Comparison of ENCODE assay signal across 1 fruit fly cellular context in the genomic region with DNA sequence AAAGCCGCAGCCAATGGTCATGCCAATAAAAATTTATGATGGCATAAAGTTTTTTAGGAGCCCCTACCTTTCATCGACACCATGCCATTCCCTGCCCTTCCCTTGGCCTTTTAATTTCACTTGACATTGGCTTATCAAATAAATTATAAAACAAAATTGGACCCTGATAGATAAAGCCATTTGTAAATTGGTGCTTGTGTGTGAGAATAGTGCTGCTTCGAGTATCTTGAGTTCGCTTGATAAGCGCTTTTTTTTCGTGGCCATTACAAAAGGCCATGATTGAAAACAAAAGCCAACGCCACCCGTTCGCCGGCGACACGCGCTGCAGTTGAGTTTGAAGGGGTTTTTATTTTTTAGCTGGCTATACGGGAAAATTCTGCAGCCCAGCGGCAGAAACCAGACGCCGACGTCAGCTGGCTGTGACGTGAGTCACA.
A peak's percentile ranks its signal among the peaks of the same experiment; 100 is the strongest.
TF ChIP-seq lines count a peak whose summit lies in the region.

No protein-coding gene starts in this region.

TF ChIP-seq in whole organism, embryonic, 481 proteins besides CTCF, POLR2A, EP300 and RAD21 (continued from another document and continues in another):
- no peak for TF ChIP-seq sd (tag; optimal IDR thresholded peaks at IDR 0.05; lab: Kevin White, UChicago)
- TF ChIP-seq dimm (GFP tag; IDR thresholded peaks at IDR 0.05; lab: Robert Waterston, UW), result no peak
- TF ChIP-seq H2.0 (GFP tag; IDR thresholded peaks at IDR 0.05; lab: Robert Waterston, UW), result no peak
- TF ChIP-seq CG4404 (GFP tag; IDR thresholded peaks at IDR 0.05; lab: Robert Waterston, UW), result no peak
- no peak for TF ChIP-seq Ssrp (tag; optimal IDR thresholded peaks at IDR 0.05; lab: Kevin White, UChicago)
- no peak for TF ChIP-seq Doc2 (GFP tag; IDR thresholded peaks at IDR 0.05; lab: Robert Waterston, UW)
- TF ChIP-seq CG7839 (tag; optimal IDR thresholded peaks at IDR 0.05; lab: Kevin White, UChicago), result no peak
- TF ChIP-seq CG32532 (GFP tag; IDR thresholded peaks at IDR 0.05; lab: Robert Waterston, UW), result peak; percentile 56
- TF ChIP-seq CG11560 (tag; IDR thresholded peaks at IDR 0.05; lab: Robert Waterston, UW), result no peak
- TF ChIP-seq Hr39 (optimal IDR thresholded peaks at IDR 0.05; lab: Kevin White, UChicago), result no peak
- no peak for TF ChIP-seq nom (GFP tag; optimal IDR thresholded peaks at IDR 0.05; lab: Kevin White, UChicago)
- TF ChIP-seq CG10959 (GFP tag; IDR thresholded peaks at IDR 0.05; lab: Robert Waterston, UW), result no peak
- peak; percentile 51 for TF ChIP-seq CG2678 (tag; optimal IDR thresholded peaks at IDR 0.05; lab: Kevin White, UChicago)
- no peak for TF ChIP-seq sob (GFP tag; IDR thresholded peaks at IDR 0.05; lab: Robert Waterston, UW)
- peak; percentile 68 for TF ChIP-seq mirr (GFP tag; optimal IDR thresholded peaks at IDR 0.05; lab: Kevin White, UChicago)
- no peak for TF ChIP-seq zfh1 (GFP tag; IDR thresholded peaks at IDR 0.05; lab: Robert Waterston, UW)
- TF ChIP-seq CG18599 (GFP tag; optimal IDR thresholded peaks at IDR 0.05; lab: Kevin White, UChicago), result no peak
- no peak for TF ChIP-seq CG7357 (GFP tag; IDR thresholded peaks at IDR 0.05; lab: Robert Waterston, UW)
- TF ChIP-seq sug (tag; optimal IDR thresholded peaks at IDR 0.05; lab: Kevin White, UChicago), result peak; percentile 85
- 0 out of 2 replicates have a peak, but pooled peaks have one; percentile 9 for TF ChIP-seq Adf1 (GFP tag; IDR thresholded peaks at IDR 0.05; lab: Robert Waterston, UW)
- TF ChIP-seq Med (GFP tag; lab: Kevin White, UChicago), result peak; percentile 73
- TF ChIP-seq tio (GFP tag; optimal IDR thresholded peaks at IDR 0.05; lab: Kevin White, UChicago), result no peak
- no peak for TF ChIP-seq CG2202 (tag; optimal IDR thresholded peaks at IDR 0.05; lab: Kevin White, UChicago)
- TF ChIP-seq Drgx (GFP tag; IDR thresholded peaks at IDR 0.05; lab: Robert Waterston, UW), result no peak
- TF ChIP-seq lov (optimal IDR thresholded peaks at IDR 0.05; lab: Kevin White, UChicago), result no peak
- no peak for TF ChIP-seq lov (GFP tag; IDR thresholded peaks at IDR 0.05; lab: Robert Waterston, UW)
- TF ChIP-seq CG13123 (GFP tag; optimal IDR thresholded peaks at IDR 0.05; lab: Kevin White, UChicago), result no peak
- TF ChIP-seq CG33557 (GFP tag; optimal IDR thresholded peaks at IDR 0.05; lab: Kevin White, UChicago), result no peak
- TF ChIP-seq CG12155 (GFP tag; optimal IDR thresholded peaks at IDR 0.05; lab: Kevin White, UChicago), result no peak
- TF ChIP-seq grn (GFP tag; optimal IDR thresholded peaks at IDR 0.05; lab: Kevin White, UChicago), result no peak
- no peak for TF ChIP-seq Elba2 (GFP tag; optimal IDR thresholded peaks at IDR 0.05; lab: Kevin White, UChicago)
- TF ChIP-seq sna (GFP tag; IDR thresholded peaks at IDR 0.05; lab: Robert Waterston, UW; ENCODE audit: partially characterized antibody), result no peak
- TF ChIP-seq twi (tag; optimal IDR thresholded peaks at IDR 0.05; lab: Kevin White, UChicago), result no peak
- TF ChIP-seq CG7928 (GFP tag; optimal IDR thresholded peaks at IDR 0.05; lab: Kevin White, UChicago), result no peak
- TF ChIP-seq YL-1 (GFP tag; optimal IDR thresholded peaks at IDR 0.05; lab: Kevin White, UChicago), result no peak
- TF ChIP-seq CG15514 (GFP tag; optimal IDR thresholded peaks at IDR 0.05; lab: Kevin White, UChicago), result no peak
- no peak for TF ChIP-seq CG4617 (GFP tag; optimal IDR thresholded peaks at IDR 0.05; lab: Kevin White, UChicago; ENCODE audit: borderline replicate concordance)
- no peak for TF ChIP-seq CG18476 (GFP tag; optimal IDR thresholded peaks at IDR 0.05; lab: Kevin White, UChicago)
- TF ChIP-seq sim (GFP tag; IDR thresholded peaks at IDR 0.05; lab: Robert Waterston, UW), result no peak
- TF ChIP-seq CG4328 (GFP tag; optimal IDR thresholded peaks at IDR 0.05; lab: Kevin White, UChicago), result peak; percentile 3
- no peak for TF ChIP-seq CG11085 (GFP tag; IDR thresholded peaks at IDR 0.05; lab: Robert Waterston, UW)
- TF ChIP-seq CG12391 (tag; optimal IDR thresholded peaks at IDR 0.05; lab: Kevin White, UChicago), result no peak
- TF ChIP-seq CG32772 (GFP tag; IDR thresholded peaks at IDR 0.05; lab: Robert Waterston, UW), result no peak
- no peak for TF ChIP-seq CG1233 (GFP tag; optimal IDR thresholded peaks at IDR 0.05; lab: Kevin White, UChicago)
- 0 out of 2 replicates have a peak, but pooled peaks have one; percentile 14 for TF ChIP-seq CG14441 (GFP tag; IDR thresholded peaks at IDR 0.05; lab: Robert Waterston, UW)
- 0 out of 2 replicates have a peak, but pooled peaks have one; percentile 45 for TF ChIP-seq GATAe (GFP tag; conservative IDR thresholded peaks at IDR 0.05; lab: Robert Waterston, UW)
- TF ChIP-seq CG17912 (GFP tag; optimal IDR thresholded peaks at IDR 0.05; lab: Kevin White, UChicago), result no peak
- TF ChIP-seq CG3065 (GFP tag; optimal IDR thresholded peaks at IDR 0.05; lab: Kevin White, UChicago), result no peak
- peak in 1 of 2 experiments; percentile 61 for TF ChIP-seq Hr78 (GFP tag; optimal IDR thresholded peaks at IDR 0.05; lab: Kevin White, UChicago)
- TF ChIP-seq Atf6 (GFP tag; IDR thresholded peaks at IDR 0.05; lab: Robert Waterston, UW), result no peak
- TF ChIP-seq trem (tag; optimal IDR thresholded peaks at IDR 0.05; lab: Kevin White, UChicago), result no peak
- TF ChIP-seq Nf-YC (tag; optimal IDR thresholded peaks at IDR 0.05; lab: Kevin White, UChicago), result peak; percentile 35
- TF ChIP-seq lbe (GFP tag; optimal IDR thresholded peaks at IDR 0.05; lab: Kevin White, UChicago), result no peak
- TF ChIP-seq HmgZ (tag; optimal IDR thresholded peaks at IDR 0.05; lab: Kevin White, UChicago), result no peak
- TF ChIP-seq CG13624 (GFP tag; optimal IDR thresholded peaks at IDR 0.05; lab: Kevin White, UChicago), result no peak
- TF ChIP-seq CG6765 (GFP tag; optimal IDR thresholded peaks at IDR 0.05; lab: Kevin White, UChicago), result no peak
- TF ChIP-seq CG12744 (GFP tag; optimal IDR thresholded peaks at IDR 0.05; lab: Kevin White, UChicago), result no peak
- TF ChIP-seq dan (GFP tag; IDR thresholded peaks at IDR 0.05; lab: Robert Waterston, UW), result no peak
- TF ChIP-seq mam (GFP tag; optimal IDR thresholded peaks at IDR 0.05; lab: Kevin White, UChicago), result no peak
- TF ChIP-seq MESR4 (GFP tag; optimal IDR thresholded peaks at IDR 0.05; lab: Kevin White, UChicago), result no peak
- no peak for TF ChIP-seq CG17802 (tag; optimal IDR thresholded peaks at IDR 0.05; lab: Kevin White, UChicago)
- no peak for TF ChIP-seq Dad (GFP tag; optimal IDR thresholded peaks at IDR 0.05; lab: Kevin White, UChicago)
- TF ChIP-seq CG7786 (GFP tag; optimal IDR thresholded peaks at IDR 0.05; lab: Kevin White, UChicago), result no peak
- no peak for TF ChIP-seq maf-S (GFP tag; optimal IDR thresholded peaks at IDR 0.05; lab: Kevin White, UChicago)
- no peak for TF ChIP-seq NK7.1 (GFP tag; optimal IDR thresholded peaks at IDR 0.05; lab: Kevin White, UChicago)
- no peak for TF ChIP-seq CG17829 (tag; optimal IDR thresholded peaks at IDR 0.05; lab: Kevin White, UChicago)
- TF ChIP-seq HLH3B (GFP tag; IDR thresholded peaks at IDR 0.05; lab: Robert Waterston, UW), result no peak
- no peak for TF ChIP-seq chif (GFP tag; optimal IDR thresholded peaks at IDR 0.05; lab: Kevin White, UChicago)
- no peak for TF ChIP-seq sr (GFP tag; IDR thresholded peaks at IDR 0.05; lab: Robert Waterston, UW)
- no peak for TF ChIP-seq zfh2 (GFP tag; optimal IDR thresholded peaks at IDR 0.05; lab: Kevin White, UChicago)
- TF ChIP-seq CG14860 (GFP tag; IDR thresholded peaks at IDR 0.05; lab: Robert Waterston, UW; ENCODE audit: partially characterized antibody), result no peak
- TF ChIP-seq CG42726 (GFP tag; IDR thresholded peaks at IDR 0.05; lab: Robert Waterston, UW; ENCODE audit: partially characterized antibody), result no peak
- no peak for TF ChIP-seq Max (GFP tag; optimal IDR thresholded peaks at IDR 0.05; lab: Kevin White, UChicago)
- TF ChIP-seq ham (GFP tag; IDR thresholded peaks at IDR 0.05; lab: Robert Waterston, UW), result no peak
- peak; percentile 94 for TF ChIP-seq exex (tag; optimal IDR thresholded peaks at IDR 0.05; lab: Kevin White, UChicago)
- TF ChIP-seq CG32767 (GFP tag; IDR thresholded peaks at IDR 0.05; lab: Robert Waterston, UW), result no peak
- TF ChIP-seq TFAM (GFP tag; optimal IDR thresholded peaks at IDR 0.05; lab: Kevin White, UChicago), result no peak
- TF ChIP-seq CG10274 (GFP tag; optimal IDR thresholded peaks at IDR 0.05; lab: Kevin White, UChicago), result peak; percentile 85
- no peak for TF ChIP-seq Blimp-1 (GFP tag; optimal IDR thresholded peaks at IDR 0.05; lab: Kevin White, UChicago)
- TF ChIP-seq klu (GFP tag; IDR thresholded peaks at IDR 0.05; lab: Robert Waterston, UW), result no peak
- no peak for TF ChIP-seq Meics (GFP tag; optimal IDR thresholded peaks at IDR 0.05; lab: Kevin White, UChicago)
- TF ChIP-seq Pdp1 (GFP tag; optimal IDR thresholded peaks at IDR 0.05; lab: Kevin White, UChicago), result peak in 1 of 2 experiments; percentile 36
- TF ChIP-seq CG14710 (tag; optimal IDR thresholded peaks at IDR 0.05; lab: Kevin White, UChicago), result no peak
- TF ChIP-seq Nf-YB (GFP tag; optimal IDR thresholded peaks at IDR 0.05; lab: Kevin White, UChicago), result no peak
- no peak for TF ChIP-seq CG17385 (GFP tag; optimal IDR thresholded peaks at IDR 0.05; lab: Kevin White, UChicago)
- no peak for TF ChIP-seq seq (GFP tag; IDR thresholded peaks at IDR 0.05; lab: Robert Waterston, UW)
- no peak for TF ChIP-seq BEAF-32 (GFP tag; optimal IDR thresholded peaks at IDR 0.05; lab: Kevin White, UChicago)
- TF ChIP-seq br (optimal IDR thresholded peaks at IDR 0.05; lab: Kevin White, UChicago), result no peak
- TF ChIP-seq Xbp1 (GFP tag; optimal IDR thresholded peaks at IDR 0.05; lab: Kevin White, UChicago), result no peak
- TF ChIP-seq CG30431 (GFP tag; optimal IDR thresholded peaks at IDR 0.05; lab: Kevin White, UChicago), result no peak
- TF ChIP-seq HHEX (GFP tag; optimal IDR thresholded peaks at IDR 0.05; lab: Kevin White, UChicago), result no peak
- TF ChIP-seq CHES-1-like (GFP tag; optimal IDR thresholded peaks at IDR 0.05; lab: Kevin White, UChicago), result no peak
- TF ChIP-seq CG11696 (GFP tag; IDR thresholded peaks at IDR 0.05; lab: Robert Waterston, UW), result no peak
- peak; percentile 81 for TF ChIP-seq CG34376 (GFP tag; optimal IDR thresholded peaks at IDR 0.05; lab: Kevin White, UChicago)
- TF ChIP-seq Side (GFP tag; optimal IDR thresholded peaks at IDR 0.05; lab: Kevin White, UChicago), result no peak
- no peak for TF ChIP-seq CG11695 (GFP tag; IDR thresholded peaks at IDR 0.05; lab: Robert Waterston, UW)
- TF ChIP-seq CG4820 (GFP tag; optimal IDR thresholded peaks at IDR 0.05; lab: Kevin White, UChicago), result no peak
- no peak for TF ChIP-seq gce (GFP tag; IDR thresholded peaks at IDR 0.05; lab: Robert Waterston, UW)
- TF ChIP-seq Opbp (GFP tag; IDR thresholded peaks at IDR 0.05; lab: Robert Waterston, UW; ENCODE audit: partially characterized antibody), result no peak
- TF ChIP-seq Gug (GFP tag; IDR thresholded peaks at IDR 0.05; lab: Robert Waterston, UW), result no peak
- no peak for TF ChIP-seq CoRest (tag; optimal IDR thresholded peaks at IDR 0.05; lab: Kevin White, UChicago)
- no peak for TF ChIP-seq CG16779 (GFP tag; IDR thresholded peaks at IDR 0.05; lab: Robert Waterston, UW)
- TF ChIP-seq CG3847 (GFP tag; IDR thresholded peaks at IDR 0.05; lab: Robert Waterston, UW), result no peak
- TF ChIP-seq CG6272 (GFP tag; IDR thresholded peaks at IDR 0.05; lab: Robert Waterston, UW), result no peak
- no peak for TF ChIP-seq pros (GFP tag; optimal IDR thresholded peaks at IDR 0.05; lab: Kevin White, UChicago)
- TF ChIP-seq Hey (tag; optimal IDR thresholded peaks at IDR 0.05; lab: Kevin White, UChicago), result peak; percentile 62
- peak; percentile 36 for TF ChIP-seq corto (GFP tag; optimal IDR thresholded peaks at IDR 0.05; lab: Kevin White, UChicago)
- TF ChIP-seq pho (GFP tag; optimal IDR thresholded peaks at IDR 0.05; lab: Kevin White, UChicago), result no peak
- TF ChIP-seq al (GFP tag; IDR thresholded peaks at IDR 0.05; lab: Robert Waterston, UW), result no peak
- no peak for TF ChIP-seq salm (tag; optimal IDR thresholded peaks at IDR 0.05; lab: Kevin White, UChicago)
- TF ChIP-seq CG31224 (GFP tag; IDR thresholded peaks at IDR 0.05; lab: Robert Waterston, UW), result no peak
- no peak for TF ChIP-seq CG4424 (GFP tag; optimal IDR thresholded peaks at IDR 0.05; lab: Kevin White, UChicago)
- no peak for TF ChIP-seq Usf (GFP tag; optimal IDR thresholded peaks at IDR 0.05; lab: Kevin White, UChicago)
- no peak for TF ChIP-seq nau (GFP tag; optimal IDR thresholded peaks at IDR 0.05; lab: Kevin White, UChicago)
- TF ChIP-seq CG10431 (GFP tag; optimal IDR thresholded peaks at IDR 0.05; lab: Kevin White, UChicago), result no peak
- no peak for TF ChIP-seq pnt (GFP tag; optimal IDR thresholded peaks at IDR 0.05; lab: Kevin White, UChicago)
- no peak for TF ChIP-seq Hmx (GFP tag; optimal IDR thresholded peaks at IDR 0.05; lab: Kevin White, UChicago)
- no peak for TF ChIP-seq CG17568 (GFP tag; optimal IDR thresholded peaks at IDR 0.05; lab: Kevin White, UChicago)
- no peak for TF ChIP-seq croc (GFP tag; conservative IDR thresholded peaks at IDR 0.05; lab: Robert Waterston, UW)
- no peak for TF ChIP-seq insv (GFP tag; optimal IDR thresholded peaks at IDR 0.05; lab: Kevin White, UChicago)
- no peak for TF ChIP-seq CG10654 (GFP tag; optimal IDR thresholded peaks at IDR 0.05; lab: Kevin White, UChicago)
- TF ChIP-seq wek (GFP tag; optimal IDR thresholded peaks at IDR 0.05; lab: Kevin White, UChicago), result no peak
- TF ChIP-seq slbo (GFP tag; IDR thresholded peaks at IDR 0.05; lab: Robert Waterston, UW), result no peak
- TF ChIP-seq da (GFP tag; optimal IDR thresholded peaks at IDR 0.05; lab: Kevin White, UChicago), result no peak
- no peak for TF ChIP-seq CG11247 (GFP tag; IDR thresholded peaks at IDR 0.05; lab: Robert Waterston, UW)
- no peak for TF ChIP-seq pan (optimal IDR thresholded peaks at IDR 0.05; lab: Kevin White, UChicago)
- TF ChIP-seq pan (GFP tag; optimal IDR thresholded peaks at IDR 0.05 in 1 of 2, IDR thresholded peaks at IDR 0.05 in 1 of 2), result peak in 1 of 2 experiments; percentile 27
- TF ChIP-seq CG34224 (GFP tag; IDR thresholded peaks at IDR 0.05; lab: Robert Waterston, UW; ENCODE audit: partially characterized antibody), result no peak
- no peak for TF ChIP-seq CG14965 (GFP tag; optimal IDR thresholded peaks at IDR 0.05; lab: Kevin White, UChicago; ENCODE audit: borderline replicate concordance)
- no peak for TF ChIP-seq Stat92E (GFP tag; optimal IDR thresholded peaks at IDR 0.05; lab: Kevin White, UChicago)
- TF ChIP-seq Fer1 (GFP tag; optimal IDR thresholded peaks at IDR 0.05; lab: Kevin White, UChicago), result no peak
- no peak for TF ChIP-seq Sox102F (GFP tag; optimal IDR thresholded peaks at IDR 0.05; lab: Kevin White, UChicago)
- TF ChIP-seq CG1647 (GFP tag; optimal IDR thresholded peaks at IDR 0.05; lab: Kevin White, UChicago), result no peak
- TF ChIP-seq CG2129 (GFP tag; IDR thresholded peaks at IDR 0.05; lab: Robert Waterston, UW; ENCODE audit: partially characterized antibody), result no peak
